Worm (Caenorhabditis elegans) whole organism, midembryonic: ENCODE results near the gene F42G4.7.
"Not testable (repeated sequence)": the region's sequence is repeated elsewhere in the genome, so short reads cannot be mapped to it uniquely, and the experiment has no call there.

Experiments
- T22C8.4 ChIP-seq: fragments of 200-800 bp; sonication (Bioruptor generic); IDR thresholded peaks from 2 replicates; pipeline ENCODE4 v1.3.6; 2022; ENCODE audit warnings: missing genetic modification characterization, missing compliant biosample characterization
- cog-1 ChIP-seq: sonication (generic microtip); optimal IDR thresholded peaks from 2 replicates; lab custom pipeline; 2016; ENCODE audit warnings: missing genetic modification characterization, missing compliant biosample characterization
- flt-1 ChIP-seq: fragments of 200-800 bp; sonication (Bioruptor generic); IDR thresholded peaks from 2 replicates; pipeline ENCODE4 v1.3.6; 2022; ENCODE audit warnings: missing genetic modification characterization, missing compliant biosample characterization
- klf-2 ChIP-seq: fragments of 200-800 bp; sonication (Bioruptor generic); conservative IDR thresholded peaks from 2 replicates; pipeline ENCODE4 v1.3.6; 2022; ENCODE audit warnings: missing genetic modification reagents, missing genetic modification characterization, missing compliant biosample characterization
- med-1 ChIP-seq: sonication (generic microtip); optimal IDR thresholded peaks from 2 replicates; lab custom pipeline; 2017; ENCODE audit warnings: missing genetic modification characterization, mild to moderate bottlenecking, missing compliant biosample characterization, antibody characterized with exemption, missing genetic modification reagents; ENCODE audit not compliant: insufficient read depth
- ref-1 ChIP-seq: fragments of 200-800 bp; sonication (Bioruptor generic); conservative IDR thresholded peaks from 2 replicates; pipeline ENCODE4 v1.3.6; 2022; ENCODE audit warnings: missing genetic modification reagents, missing genetic modification characterization, missing compliant biosample characterization
- tab-1 ChIP-seq: fragments of 200-800 bp; sonication (Bioruptor generic); IDR thresholded peaks from 2 replicates; pipeline ENCODE4 v1.3.6; 2022; ENCODE audit warnings: missing genetic modification characterization, missing compliant biosample characterization
- ztf-23 ChIP-seq: fragments of 200-800 bp; sonication (Bioruptor generic); IDR thresholded peaks from 2 replicates; pipeline ENCODE4 v1.3.6; 2022; ENCODE audit warnings: missing genetic modification reagents, missing genetic modification characterization, missing compliant biosample characterization
- ztf-29 ChIP-seq: fragments of 200-800 bp; sonication (Bioruptor generic); IDR thresholded peaks from 2 replicates; pipeline ENCODE4 v1.3.6; 2022; ENCODE audit warnings: missing genetic modification reagents, missing genetic modification characterization, missing compliant biosample characterization

DNA sequence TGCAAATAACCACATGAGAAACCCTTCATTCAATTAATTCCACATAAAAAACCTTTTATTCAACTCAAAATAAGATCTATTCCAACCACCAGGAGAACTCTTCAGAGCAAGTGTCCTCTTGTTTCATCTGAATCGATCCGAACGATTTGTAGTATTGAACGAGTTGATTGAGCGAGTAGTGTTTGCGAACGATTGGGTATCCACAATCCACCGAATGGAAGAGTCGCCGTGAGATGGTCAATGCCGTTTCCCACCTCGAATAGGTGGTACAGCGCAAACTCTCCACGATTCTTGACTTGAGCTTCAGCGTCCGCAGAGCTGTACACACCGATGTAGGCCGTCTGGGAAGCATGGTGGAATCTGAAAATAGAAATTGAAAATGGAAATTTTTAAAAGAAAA is 35.3 kb upstream of the F42G4.7 start, which contains the start of gene Y81G3A.6:
- TF ChIP-seq ztf-23; cog-1 (tag; lab: Kevin White, UChicago); tab-1 (GFP tag; lab: Robert Waterston, UW); ztf-29; flt-1 (GFP tag; lab: Robert Waterston, UW); klf-2; med-1 (GFP tag; lab: Kevin White, UChicago); T22C8.4 (GFP tag; lab: Robert Waterston, UW); ref-1 (GFP tag; lab: Robert Waterston, UW): not testable (repeated sequence)
